Fruit fly (Drosophila melanogaster) whole organism, embryonic: ENCODE measurements around the gene mia.
A peak's percentile ranks its signal among the peaks of the same experiment; 100 is the strongest.

Source experiments
- Awh ChIP-seq: fragments of 200-800 bp; sonication (Bioruptor generic); IDR thresholded peaks from 2 replicates; pipeline ENCODE4, ENCODE4 v1.3.6; 2022; ENCODE audit warnings: missing biosample characterization, missing genetic modification characterization
- B-H2 ChIP-seq: fragments of 200-800 bp; sonication (Bioruptor generic); optimal IDR thresholded peaks from 2 replicates; lab custom pipeline; 2018; ENCODE audit warnings: missing biosample characterization, mild to moderate bottlenecking, missing genetic modification characterization
- BEAF-32 ChIP-seq: fragments of 200-800 bp; sonication (Bioruptor generic); optimal IDR thresholded peaks from 3 replicates; lab custom pipeline; 2017; ENCODE audit warnings: missing biosample characterization, missing genetic modification characterization, mild to moderate bottlenecking, moderate library complexity, missing genetic modification reagents
- Bteb2 ChIP-seq: fragments of 200-800 bp; sonication (Bioruptor generic); optimal IDR thresholded peaks from 2 replicates; lab custom pipeline; 2016; ENCODE audit warnings: missing biosample characterization, missing genetic modification characterization
- CG1024 ChIP-seq: fragments of 200-800 bp; sonication (Bioruptor generic); IDR thresholded peaks from 2 replicates; pipeline ENCODE4 v1.3.6; 2022; ENCODE audit warnings: missing biosample characterization, missing genetic modification characterization
- CG10431 ChIP-seq: fragments of 200-800 bp; sonication (Bioruptor generic); optimal IDR thresholded peaks from 3 replicates; lab custom pipeline; 2018; ENCODE audit warnings: missing biosample characterization, mild to moderate bottlenecking, missing genetic modification characterization
- CG11695 ChIP-seq: fragments of 200-800 bp; sonication (Bioruptor generic); IDR thresholded peaks from 3 replicates; pipeline ENCODE4 v1.3.6; 2022; ENCODE audit warnings: missing biosample characterization, missing genetic modification characterization
- CG13624 ChIP-seq: fragments of 200-800 bp; sonication (Bioruptor generic); optimal IDR thresholded peaks from 2 replicates; lab custom pipeline; 2016; ENCODE audit warnings: missing biosample characterization, missing genetic modification characterization
- CG14667 ChIP-seq: fragments of 200-800 bp; sonication (Bioruptor generic); IDR thresholded peaks from 2 replicates; pipeline ENCODE4 v1.3.6; 2022; ENCODE audit warnings: missing biosample characterization, missing genetic modification characterization
- CG1603 ChIP-seq: fragments of 200-800 bp; sonication (Bioruptor generic); optimal IDR thresholded peaks from 2 replicates; lab custom pipeline; 2019; ENCODE audit warnings: missing biosample characterization, mild to moderate bottlenecking, missing genetic modification characterization, moderate library complexity
- CG1647 ChIP-seq: fragments of 200-800 bp; sonication (Bioruptor generic); optimal IDR thresholded peaks from 3 replicates; lab custom pipeline; 2016; ENCODE audit warnings: missing biosample characterization, missing genetic modification characterization
- CG16813 ChIP-seq: fragments of 200-800 bp; sonication (Bioruptor generic); IDR thresholded peaks from 3 replicates; pipeline ENCODE4 v1.3.6; 2022; ENCODE audit warnings: missing biosample characterization, missing genetic modification characterization; ENCODE audit not compliant: partially characterized antibody
- CG30020 ChIP-seq: fragments of 200-800 bp; optimal IDR thresholded peaks from 2 replicates; lab custom pipeline; 2019; ENCODE audit warnings: missing biosample characterization, mild to moderate bottlenecking, missing genetic modification characterization, moderate library complexity
- CG3163 ChIP-seq: fragments of 200-800 bp; sonication (Bioruptor generic); optimal IDR thresholded peaks from 3 replicates; lab custom pipeline; 2016; ENCODE audit warnings: missing biosample characterization, missing genetic modification characterization
- CG3281 ChIP-seq: fragments of 200-800 bp; sonication (Bioruptor generic); optimal IDR thresholded peaks from 3 replicates; lab custom pipeline; 2017; ENCODE audit warnings: missing biosample characterization, mild to moderate bottlenecking, missing genetic modification characterization
- CG34376 ChIP-seq: fragments of 200-800 bp; sonication (Bioruptor generic); optimal IDR thresholded peaks from 2 replicates; lab custom pipeline; 2018; ENCODE audit warnings: missing biosample characterization, mild to moderate bottlenecking, missing genetic modification characterization
- CG4424 ChIP-seq: fragments of 200-800 bp; sonication (Bioruptor generic); optimal IDR thresholded peaks from 3 replicates; lab custom pipeline; 2016; ENCODE audit warnings: missing biosample characterization, missing genetic modification characterization
- CG6765 ChIP-seq: fragments of 200-800 bp; sonication (Bioruptor generic); optimal IDR thresholded peaks from 3 replicates; lab custom pipeline; 2017; ENCODE audit warnings: missing biosample characterization, mild to moderate bottlenecking, missing genetic modification characterization
- CG6791 ChIP-seq: fragments of 200-800 bp; sonication (Bioruptor generic); IDR thresholded peaks from 3 replicates; pipeline ENCODE4 v1.3.6; 2022; ENCODE audit warnings: missing biosample characterization, missing genetic modification characterization; ENCODE audit not compliant: partially characterized antibody
- CG8359 ChIP-seq: fragments of 200-800 bp; sonication (Bioruptor generic); optimal IDR thresholded peaks from 2 replicates; lab custom pipeline; 2017; ENCODE audit warnings: missing biosample characterization, mild to moderate bottlenecking, missing genetic modification characterization, borderline replicate concordance
- CG9609 ChIP-seq: fragments of 200-800 bp; sonication (Bioruptor generic); optimal IDR thresholded peaks from 3 replicates; lab custom pipeline; 2016; ENCODE audit warnings: missing biosample characterization, missing genetic modification characterization
- CG9876 ChIP-seq: fragments of 200-800 bp; sonication (Bioruptor generic); optimal IDR thresholded peaks from 2 replicates; lab custom pipeline; 2016; ENCODE audit warnings: missing biosample characterization, missing genetic modification characterization
- CG9932 ChIP-seq: fragments of 200-800 bp; sonication (Bioruptor generic); IDR thresholded peaks from 2 replicates; pipeline ENCODE4 v1.3.6; 2022; ENCODE audit warnings: missing biosample characterization, missing genetic modification characterization
- Camta ChIP-seq: fragments of 200-800 bp; sonication (Bioruptor generic); optimal IDR thresholded peaks from 2 replicates; lab custom pipeline; 2016; ENCODE audit warnings: missing biosample characterization, missing genetic modification characterization
- D19A ChIP-seq: fragments of 200-800 bp; optimal IDR thresholded peaks from 3 replicates; lab custom pipeline; 2019; ENCODE audit warnings: missing biosample characterization, mild to moderate bottlenecking, missing genetic modification characterization, moderate library complexity
- Dll ChIP-seq: fragments of 200-800 bp; sonication (Bioruptor generic); IDR thresholded peaks from 4 replicates; pipeline ENCODE4 v1.3.6; 2022; ENCODE audit warnings: missing biosample characterization, missing genetic modification characterization; ENCODE audit not compliant: partially characterized antibody
- Doc3 ChIP-seq: fragments of 200-800 bp; sonication (Bioruptor generic); IDR thresholded peaks from 3 replicates; pipeline ENCODE4 v1.3.6; 2022; ENCODE audit warnings: missing biosample characterization, missing genetic modification characterization; ENCODE audit not compliant: partially characterized antibody
- Dp ChIP-seq: fragments of 200-800 bp; sonication (Bioruptor generic); optimal IDR thresholded peaks from 2 replicates; lab custom pipeline; 2018; ENCODE audit warnings: missing biosample characterization, mild to moderate bottlenecking, missing genetic modification characterization, moderate library complexity
- Dref ChIP-seq: fragments of 200-800 bp; sonication (Bioruptor generic); IDR thresholded peaks from 2 replicates; pipeline ENCODE4 v1.3.6; 2022; ENCODE audit warnings: missing biosample characterization, missing genetic modification characterization
- E2f2 ChIP-seq: fragments of 200-800 bp; sonication (Bioruptor generic); IDR thresholded peaks from 2 replicates; pipeline ENCODE4 v1.3.6; 2022; ENCODE audit warnings: missing biosample characterization, missing genetic modification characterization
- Hsf ChIP-seq: fragments of 200-800 bp; sonication (Bioruptor generic); optimal IDR thresholded peaks from 3 replicates; lab custom pipeline; 2016; ENCODE audit warnings: missing biosample characterization, missing genetic modification characterization
- MBD-R2 ChIP-seq: fragments of 200-800 bp; sonication (Bioruptor generic); IDR thresholded peaks from 2 replicates; pipeline ENCODE4 v1.3.6; 2022; ENCODE audit warnings: missing biosample characterization, missing genetic modification characterization
- Rfx ChIP-seq: fragments of 200-800 bp; sonication (Bioruptor generic); IDR thresholded peaks from 2 replicates; pipeline ENCODE4 v1.3.6; 2022; ENCODE audit warnings: missing biosample characterization, missing genetic modification characterization
- Scr ChIP-seq: fragments of 200-800 bp; sonication (Bioruptor generic); IDR thresholded peaks from 2 replicates; pipeline ENCODE4 v1.3.6; 2022; ENCODE audit warnings: missing biosample characterization, missing genetic modification characterization; ENCODE audit not compliant: partially characterized antibody
- Sry-δ ChIP-seq: fragments of 200-800 bp; sonication (Bioruptor generic); optimal IDR thresholded peaks from 2 replicates; lab custom pipeline; 2016; ENCODE audit warnings: missing biosample characterization, missing genetic modification characterization
- Stat92E ChIP-seq, 3 experiments: fragments of >200 bp in 2 of 3; fragments of 200-800 bp in 1 of 3; sonication (Bioruptor generic) in 1 of 3; optimal IDR thresholded peaks; 2 replicates each; lab custom pipeline; 2017 to 2019; ENCODE audit warnings: missing biosample characterization in 3 of 3, missing genetic modification characterization in 3 of 3, mild to moderate bottlenecking in 1 of 3, moderate library complexity in 1 of 3
- Taf1 ChIP-seq: fragments of 200-800 bp; sonication (Bioruptor generic); IDR thresholded peaks from 2 replicates; pipeline ENCODE4 v1.3.6; 2022; ENCODE audit warnings: missing biosample characterization, missing genetic modification characterization
- Vsx1 ChIP-seq: fragments of 200-800 bp; sonication (Bioruptor generic); optimal IDR thresholded peaks from 2 replicates; lab custom pipeline; 2017; ENCODE audit warnings: missing biosample characterization, mild to moderate bottlenecking, missing genetic modification characterization, missing genetic modification reagents
- ab ChIP-seq: fragments of 200-800 bp; sonication (Bioruptor generic); optimal IDR thresholded peaks from 2 replicates; lab custom pipeline; 2016; ENCODE audit warnings: missing biosample characterization, missing genetic modification characterization
- amos ChIP-seq: fragments of 200-800 bp; sonication (Bioruptor generic); IDR thresholded peaks from 2 replicates; pipeline ENCODE4 v1.3.6; 2022; ENCODE audit warnings: missing biosample characterization, missing genetic modification characterization; ENCODE audit not compliant: partially characterized antibody
- az2 ChIP-seq: fragments of 200-800 bp; sonication (Bioruptor generic); optimal IDR thresholded peaks from 3 replicates; lab custom pipeline; 2016; ENCODE audit warnings: missing biosample characterization, missing genetic modification characterization
- crp ChIP-seq, 2 experiments: fragments of 200-800 bp; sonication (Bioruptor generic); optimal IDR thresholded peaks; 2 replicates in 1 of 2; 3 replicates in 1 of 2; lab custom pipeline; 2017; ENCODE audit warnings: missing biosample characterization in 2 of 2, missing genetic modification characterization in 2 of 2, mild to moderate bottlenecking in 1 of 2, moderate library complexity in 1 of 2
- ewg ChIP-seq: fragments of 200-800 bp; sonication (Bioruptor generic); optimal IDR thresholded peaks from 3 replicates; lab custom pipeline; 2017; ENCODE audit warnings: mild to moderate bottlenecking, missing biosample characterization, missing genetic modification reagents, missing genetic modification characterization
- fru ChIP-seq: fragments of >200 bp; optimal IDR thresholded peaks from 2 replicates; lab custom pipeline; 2017
- klu ChIP-seq: fragments of 200-800 bp; sonication (Bioruptor generic); IDR thresholded peaks from 2 replicates; pipeline ENCODE4 v1.3.6; 2022; ENCODE audit warnings: missing biosample characterization, missing genetic modification characterization
- nau ChIP-seq: fragments of 200-800 bp; sonication (Bioruptor generic); optimal IDR thresholded peaks from 3 replicates; lab custom pipeline; 2017; ENCODE audit warnings: missing biosample characterization, mild to moderate bottlenecking, missing genetic modification characterization, missing genetic modification reagents
- nmo ChIP-seq: fragments of 200-800 bp; sonication (Bioruptor generic); optimal IDR thresholded peaks from 2 replicates; lab custom pipeline; 2018; ENCODE audit warnings: missing biosample characterization, mild to moderate bottlenecking, missing genetic modification characterization, moderate library complexity
- pzg ChIP-seq: fragments of 200-800 bp; sonication (Bioruptor generic); optimal IDR thresholded peaks from 3 replicates; lab custom pipeline; 2018; ENCODE audit warnings: missing biosample characterization, mild to moderate bottlenecking, missing genetic modification characterization, moderate library complexity
- so ChIP-seq: fragments of 200-800 bp; sonication (Bioruptor generic); IDR thresholded peaks from 3 replicates; pipeline ENCODE4 v1.3.6; 2022; ENCODE audit warnings: missing biosample characterization, missing genetic modification characterization
- unc-4 ChIP-seq: fragments of 200-800 bp; sonication (Bioruptor generic); IDR thresholded peaks from 2 replicates; pipeline ENCODE4 v1.3.6; 2022; ENCODE audit warnings: missing biosample characterization, missing genetic modification characterization; ENCODE audit not compliant: partially characterized antibody

Gene mia

dm6 chr3R:5554082-5554481 is 3.1 kb upstream of the mia start, which contains the start of gene Pcmt (continued):
- TF ChIP-seq ewg (GFP tag; lab: Kevin White, UChicago) (no peak), CG13624 (no peak), ab (no peak), CG9876 (GFP tag; lab: Kevin White, UChicago) (no peak), Rfx (GFP tag; lab: Robert Waterston, UW) (no peak), BEAF-32 (peak; percentile 37), az2 (GFP tag; lab: Kevin White, UChicago) (no peak), CG30020 (tag; lab: Kevin White, UChicago) (peak; percentile 22), nmo (GFP tag; lab: Kevin White, UChicago) (no peak), CG3281 (GFP tag; lab: Kevin White, UChicago) (no peak), CG9609 (GFP tag; lab: Kevin White, UChicago) (no peak), CG1024 (GFP tag; lab: Robert Waterston, UW) (no peak), Taf1 (GFP tag; lab: Robert Waterston, UW) (no peak), Dref (GFP tag; lab: Robert Waterston, UW) (peak; percentile 69), Camta (GFP tag; lab: Kevin White, UChicago) (no peak), Hsf (GFP tag; lab: Kevin White, UChicago) (no peak), CG1647 (GFP tag; lab: Kevin White, UChicago) (no peak), crp (GFP tag; optimal IDR thresholded peaks at IDR 0.05; lab: Kevin White, UChicago) (no peak), E2f2 (peak; percentile 29), Doc3 (0 out of 3 replicates have a peak, but pooled peaks have one; percentile 50), klu (no peak), Bteb2 (no peak), so (GFP tag; lab: Robert Waterston, UW) (no peak), Vsx1 (GFP tag; lab: Kevin White, UChicago) (no peak), CG1603 (tag; lab: Kevin White, UChicago) (peak; percentile 50), Dp (GFP tag; lab: Kevin White, UChicago) (peak; percentile 20), CG34376 (GFP tag; lab: Kevin White, UChicago) (no peak), CG6791 (GFP tag; lab: Robert Waterston, UW) (0 out of 3 replicates have a peak, but pooled peaks have one; percentile 41), Scr (peak; percentile 55; the same call in 1 of the 2 replicates), CG3163 (GFP tag; lab: Kevin White, UChicago) (no peak), B-H2 (no peak), CG16813 (GFP tag; lab: Robert Waterston, UW) (peak; percentile 48; the same call in 1 of the 3 replicates), CG9932 (GFP tag; lab: Robert Waterston, UW) (no peak), pzg (GFP tag; lab: Kevin White, UChicago) (peak; percentile 31), D19A (tag; lab: Kevin White, UChicago) (peak; percentile 6), CG11695 (GFP tag; lab: Robert Waterston, UW) (no peak), CG10431 (no peak), Awh (GFP tag; lab: Robert Waterston, UW) (no peak), CG4424 (GFP tag; lab: Kevin White, UChicago) (no peak), MBD-R2 (GFP tag; lab: Robert Waterston, UW) (peak; percentile 82), CG8359 (GFP tag; lab: Kevin White, UChicago) (no peak), fru (lab: Kevin White, UChicago) (no peak), CG14667 (GFP tag; lab: Robert Waterston, UW) (no peak), amos (GFP tag; lab: Robert Waterston, UW) (peak; percentile 37), Dll (GFP tag; lab: Robert Waterston, UW) (0 out of 4 replicates have a peak, but pooled peaks have one; percentile 51), CG6765 (GFP tag; lab: Kevin White, UChicago) (no peak), unc-4 (GFP tag; lab: Robert Waterston, UW) (0 out of 2 replicates have a peak, but pooled peaks have one; percentile 32), nau (no peak), Stat92E (GFP tag; optimal IDR thresholded peaks at IDR 0.05; lab: Kevin White, UChicago) (no peak), Sry-δ (GFP tag; lab: Kevin White, UChicago) (peak; percentile 70)
